Worm (Caenorhabditis elegans): ENCODE measurements around the gene ins-17.

ins-17 gene

DNA sequence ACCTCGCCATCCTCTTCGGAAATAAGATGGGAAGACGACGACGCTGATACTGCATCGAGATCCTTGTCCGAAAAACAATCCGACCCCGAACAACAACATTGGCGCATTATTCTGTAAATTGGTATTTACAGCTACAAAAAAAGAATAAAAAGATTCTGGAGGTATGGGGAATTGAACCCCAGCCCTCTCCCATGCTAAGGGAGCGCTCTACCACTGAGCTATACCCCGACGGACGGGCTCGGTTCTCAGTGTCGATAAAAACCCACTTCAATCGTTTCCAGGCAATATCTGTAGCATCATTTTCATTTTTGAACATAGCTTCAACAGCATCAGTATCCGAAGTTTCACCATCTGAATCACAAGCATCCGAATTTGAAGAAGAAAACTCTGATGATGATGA, 48.6 kb downstream of the ins-17 start (continued):
- TF ChIP-seq zfh-2 (GFP tag; conservative IDR thresholded peaks at IDR 0.05) (peak; percentile 34; the same call in 1 of the 2 replicates), F52B5.7 (tag; optimal IDR thresholded peaks at IDR 0.05) (peak; percentile 29), cebp-2 (GFP tag; IDR thresholded peaks at IDR 0.05) (no peak), him-1 (tag; optimal IDR thresholded peaks at IDR 0.05) (peak; percentile 54), nhr-27 (tag; optimal IDR thresholded peaks at IDR 0.05) (no peak), ccch-3 (GFP tag; optimal IDR thresholded peaks at IDR 0.05) (no peak), nfya-2 (GFP tag; IDR thresholded peaks at IDR 0.05) (no peak), T26A5.8 (tag; optimal IDR thresholded peaks at IDR 0.05) (no peak), rcor-1 (GFP tag; IDR thresholded peaks at IDR 0.05) (0 out of 2 replicates have a peak, but pooled peaks have one; percentile 17), hmg-1.2 (GFP tag; IDR thresholded peaks at IDR 0.05) (peak; percentile 54), die-1 (tag; optimal IDR thresholded peaks at IDR 0.05) (peak; percentile 63), egrh-3 (GFP tag; IDR thresholded peaks at IDR 0.05) (peak; percentile 42), D2030.7 (GFP tag; IDR thresholded peaks at IDR 0.05) (peak; percentile 67), ama-1 (optimal IDR thresholded peaks at IDR 0.05) (no peak), ama-1 (GFP tag; optimal IDR thresholded peaks at IDR 0.05) (peak in 1 of 2 experiments; percentile 64), snpc-4 (GFP tag; optimal IDR thresholded peaks at IDR 0.05) (no peak), snpc-4 (tag; optimal IDR thresholded peaks at IDR 0.05) (peak; percentile 7 to 87 (median 58)), madf-8 (GFP tag; conservative IDR thresholded peaks at IDR 0.05) (peak; percentile 61), F22D6.2 (tag; optimal IDR thresholded peaks at IDR 0.05) (no peak)

Data from whole organism, young adult.